Fruit fly (Drosophila melanogaster) whole organism, embryonic: ENCODE results near the gene CG11700.
A peak's percentile ranks its signal among the peaks of the same experiment; 100 is the strongest.

ENCODE experiments used
- Ada2b ChIP-seq: fragments of 200-800 bp; sonication (Bioruptor generic); IDR thresholded peaks from 2 replicates; pipeline ENCODE4 v1.3.6; 2022; ENCODE audit warnings: missing biosample characterization, missing genetic modification characterization
- C15 ChIP-seq: fragments of 200-800 bp; sonication (Bioruptor generic); IDR thresholded peaks from 3 replicates; pipeline ENCODE4 v1.3.6; 2022; ENCODE audit warnings: missing biosample characterization, missing genetic modification characterization
- CG1024 ChIP-seq: fragments of 200-800 bp; sonication (Bioruptor generic); IDR thresholded peaks from 2 replicates; pipeline ENCODE4 v1.3.6; 2022; ENCODE audit warnings: missing biosample characterization, missing genetic modification characterization
- CG10274 ChIP-seq: fragments of 200-800 bp; sonication (Bioruptor generic); optimal IDR thresholded peaks from 3 replicates; lab custom pipeline; 2017; ENCODE audit warnings: missing biosample characterization, mild to moderate bottlenecking, missing genetic modification characterization
- CG11456 ChIP-seq: fragments of 200-800 bp; sonication (Bioruptor generic); IDR thresholded peaks from 3 replicates; pipeline ENCODE4 v1.3.6; 2022; ENCODE audit warnings: missing biosample characterization, missing genetic modification characterization
- CG12219 ChIP-seq: fragments of 200-800 bp; sonication (Bioruptor generic); optimal IDR thresholded peaks from 3 replicates; lab custom pipeline; 2018; ENCODE audit warnings: missing biosample characterization, mild to moderate bottlenecking, missing genetic modification characterization
- CG12299 ChIP-seq: fragments of 200-800 bp; sonication (Bioruptor generic); optimal IDR thresholded peaks from 2 replicates; lab custom pipeline; 2018; ENCODE audit warnings: missing biosample characterization, mild to moderate bottlenecking, missing genetic modification characterization
- CG13624 ChIP-seq: fragments of 200-800 bp; sonication (Bioruptor generic); optimal IDR thresholded peaks from 2 replicates; lab custom pipeline; 2016; ENCODE audit warnings: missing biosample characterization, missing genetic modification characterization
- CG14667 ChIP-seq: fragments of 200-800 bp; sonication (Bioruptor generic); IDR thresholded peaks from 2 replicates; pipeline ENCODE4 v1.3.6; 2022; ENCODE audit warnings: missing biosample characterization, missing genetic modification characterization
- CG14710 ChIP-seq: fragments of 200-800 bp; sonication (Bioruptor generic); optimal IDR thresholded peaks from 3 replicates; lab custom pipeline; 2019; ENCODE audit warnings: missing biosample characterization, mild to moderate bottlenecking, missing genetic modification characterization, moderate library complexity
- CG17612 ChIP-seq: fragments of 200-800 bp; sonication (Bioruptor generic); IDR thresholded peaks from 2 replicates; pipeline ENCODE4 v1.3.6; 2022; ENCODE audit warnings: missing biosample characterization, missing genetic modification characterization
- CG18262 ChIP-seq: fragments of 200-800 bp; optimal IDR thresholded peaks from 3 replicates; lab custom pipeline; 2019; ENCODE audit warnings: missing biosample characterization, mild to moderate bottlenecking, missing genetic modification characterization, moderate library complexity
- CG3407 ChIP-seq: fragments of 200-800 bp; sonication (Bioruptor generic); optimal IDR thresholded peaks from 2 replicates; lab custom pipeline; 2018; ENCODE audit warnings: missing biosample characterization, mild to moderate bottlenecking, missing genetic modification characterization
- CG6683 ChIP-seq: fragments of 200-800 bp; sonication (Bioruptor generic); optimal IDR thresholded peaks from 2 replicates; lab custom pipeline; 2017; ENCODE audit warnings: missing biosample characterization, mild to moderate bottlenecking, missing genetic modification characterization, missing genetic modification reagents
- CG6765 ChIP-seq: fragments of 200-800 bp; sonication (Bioruptor generic); optimal IDR thresholded peaks from 3 replicates; lab custom pipeline; 2017; ENCODE audit warnings: missing biosample characterization, mild to moderate bottlenecking, missing genetic modification characterization
- CG6854 ChIP-seq: fragments of 200-800 bp; sonication (Bioruptor generic); optimal IDR thresholded peaks from 3 replicates; lab custom pipeline; 2017; ENCODE audit warnings: missing biosample characterization, mild to moderate bottlenecking, missing genetic modification characterization
- CG7928 ChIP-seq: fragments of 200-800 bp; sonication (Bioruptor generic); optimal IDR thresholded peaks from 2 replicates; lab custom pipeline; 2017; ENCODE audit warnings: missing biosample characterization, mild to moderate bottlenecking, missing genetic modification characterization
- CG8388 ChIP-seq: fragments of 200-800 bp; sonication (Bioruptor generic); optimal IDR thresholded peaks from 2 replicates; lab custom pipeline; 2019; ENCODE audit warnings: missing biosample characterization, mild to moderate bottlenecking, missing genetic modification characterization, moderate library complexity
- CG9437 ChIP-seq: fragments of 200-800 bp; sonication (Bioruptor generic); optimal IDR thresholded peaks from 2 replicates; lab custom pipeline; 2018; ENCODE audit warnings: missing biosample characterization, mild to moderate bottlenecking, missing genetic modification characterization
- CHES-1-like ChIP-seq: fragments of 200-800 bp; sonication (Bioruptor generic); optimal IDR thresholded peaks from 2 replicates; lab custom pipeline; 2016; ENCODE audit warnings: missing biosample characterization, missing genetic modification characterization
- Gug ChIP-seq: fragments of 200-800 bp; sonication (Bioruptor generic); IDR thresholded peaks from 4 replicates; pipeline ENCODE4 v1.3.6; 2022; ENCODE audit warnings: missing biosample characterization, missing genetic modification characterization
- HLHmδ ChIP-seq: fragments of 200-800 bp; sonication (Bioruptor generic); optimal IDR thresholded peaks from 2 replicates; lab custom pipeline; 2018; ENCODE audit warnings: missing biosample characterization, mild to moderate bottlenecking, missing genetic modification characterization, moderate library complexity
- Hey ChIP-seq: fragments of 200-800 bp; sonication (Bioruptor generic); optimal IDR thresholded peaks from 3 replicates; lab custom pipeline; 2018; ENCODE audit warnings: missing biosample characterization, mild to moderate bottlenecking, missing genetic modification characterization
- Oaz ChIP-seq: fragments of 200-800 bp; sonication (Bioruptor generic); IDR thresholded peaks from 2 replicates; pipeline ENCODE4 v1.3.6; 2022; ENCODE audit warnings: missing biosample characterization, missing genetic modification characterization
- Opbp ChIP-seq: fragments of 200-800 bp; sonication (Bioruptor generic); IDR thresholded peaks from 3 replicates; pipeline ENCODE4 v1.3.6; 2022; ENCODE audit warnings: missing biosample characterization, missing genetic modification characterization; ENCODE audit not compliant: partially characterized antibody
- Ptx1 ChIP-seq: fragments of 200-800 bp; sonication (Bioruptor generic); IDR thresholded peaks from 2 replicates; pipeline ENCODE4 v1.3.6; 2022; ENCODE audit warnings: missing biosample characterization, missing genetic modification characterization
- Tbp ChIP-seq: fragments of >200 bp; optimal IDR thresholded peaks from 2 replicates; lab custom pipeline; 2018; ENCODE audit warnings: missing biosample characterization, missing genetic modification characterization
- ab ChIP-seq: fragments of 200-800 bp; sonication (Bioruptor generic); optimal IDR thresholded peaks from 2 replicates; lab custom pipeline; 2016; ENCODE audit warnings: missing biosample characterization, missing genetic modification characterization
- ase ChIP-seq: fragments of 200-800 bp; sonication (Bioruptor generic); IDR thresholded peaks from 3 replicates; pipeline ENCODE4 v1.3.6; 2022; ENCODE audit warnings: missing biosample characterization, missing genetic modification characterization
- bab2 ChIP-seq: fragments of 200-800 bp; sonication (Bioruptor generic); optimal IDR thresholded peaks from 2 replicates; lab custom pipeline; 2016; ENCODE audit warnings: missing biosample characterization, missing genetic modification characterization
- br ChIP-seq: fragments of >200 bp; optimal IDR thresholded peaks from 2 replicates; lab custom pipeline; 2017
- chm ChIP-seq: fragments of 200-800 bp; sonication (Bioruptor generic); IDR thresholded peaks from 2 replicates; pipeline ENCODE4 v1.3.6; 2022; ENCODE audit warnings: missing biosample characterization, missing genetic modification characterization
- ci ChIP-seq: fragments of 200-800 bp; sonication (Bioruptor generic); IDR thresholded peaks from 3 replicates; pipeline ENCODE4 v1.3.6; 2022; ENCODE audit warnings: missing biosample characterization, missing genetic modification characterization
- eve ChIP-seq, 2 experiments: fragments of >200 bp; optimal IDR thresholded peaks; 2 replicates each; lab custom pipeline; 2017; ENCODE audit warnings: missing biosample characterization in 2 of 2, missing genetic modification characterization in 2 of 2
- grn ChIP-seq: fragments of 200-800 bp; sonication (Bioruptor generic); optimal IDR thresholded peaks from 3 replicates; lab custom pipeline; 2017; ENCODE audit warnings: missing biosample characterization, missing genetic modification characterization
- hth ChIP-seq: fragments of >200 bp; optimal IDR thresholded peaks from 2 replicates; lab custom pipeline; 2017; ENCODE audit warnings: inconsistent platforms
- insv ChIP-seq, 2 experiments: fragments of 200-800 bp; sonication (Bioruptor generic); optimal IDR thresholded peaks; 3 replicates each; lab custom pipeline; 2016 to 2018; ENCODE audit warnings: missing biosample characterization in 2 of 2, missing genetic modification characterization in 2 of 2
- inv ChIP-seq: fragments of 200-800 bp; sonication (Bioruptor generic); IDR thresholded peaks from 2 replicates; pipeline ENCODE4 v1.3.6; 2022; ENCODE audit warnings: missing biosample characterization, missing genetic modification characterization; ENCODE audit not compliant: partially characterized antibody
- jing ChIP-seq: fragments of 200-800 bp; sonication (Bioruptor generic); optimal IDR thresholded peaks from 2 replicates; lab custom pipeline; 2018; ENCODE audit warnings: missing biosample characterization, mild to moderate bottlenecking, missing genetic modification characterization
- kni ChIP-seq: fragments of 200-800 bp; sonication (Bioruptor generic); optimal IDR thresholded peaks from 3 replicates; lab custom pipeline; 2017; ENCODE audit warnings: mild to moderate bottlenecking, missing biosample characterization, missing genetic modification reagents, missing genetic modification characterization
- lbe ChIP-seq: fragments of 200-800 bp; sonication (Bioruptor generic); optimal IDR thresholded peaks from 2 replicates; lab custom pipeline; 2016; ENCODE audit warnings: missing biosample characterization, mild to moderate bottlenecking, missing genetic modification characterization
- maf-S ChIP-seq: fragments of 200-800 bp; sonication (Bioruptor generic); optimal IDR thresholded peaks from 2 replicates; lab custom pipeline; 2016; ENCODE audit warnings: missing biosample characterization, missing genetic modification characterization
- nom ChIP-seq: fragments of 200-800 bp; sonication (Bioruptor generic); optimal IDR thresholded peaks from 2 replicates; lab custom pipeline; 2017; ENCODE audit warnings: missing biosample characterization, missing genetic modification characterization, mild to moderate bottlenecking, moderate library complexity, missing genetic modification reagents
- odd ChIP-seq: fragments of 200-800 bp; sonication (Bioruptor generic); optimal IDR thresholded peaks from 2 replicates; lab custom pipeline; 2017; ENCODE audit warnings: missing biosample characterization, mild to moderate bottlenecking, missing genetic modification characterization
- otp ChIP-seq: fragments of 200-800 bp; sonication (Bioruptor generic); IDR thresholded peaks from 3 replicates; pipeline ENCODE4, ENCODE4 v1.3.6; 2022; ENCODE audit warnings: missing biosample characterization, missing genetic modification characterization
- row ChIP-seq: fragments of 200-800 bp; sonication (Bioruptor generic); IDR thresholded peaks from 3 replicates; pipeline ENCODE4 v1.3.6; 2022; ENCODE audit warnings: missing biosample characterization, missing genetic modification characterization
- sd ChIP-seq: fragments of 200-800 bp; sonication (Bioruptor generic); optimal IDR thresholded peaks from 3 replicates; lab custom pipeline; 2018; ENCODE audit warnings: missing biosample characterization, mild to moderate bottlenecking, missing genetic modification characterization, moderate library complexity
- slbo ChIP-seq: fragments of 200-800 bp; sonication (Bioruptor generic); IDR thresholded peaks from 2 replicates; pipeline ENCODE4 v1.3.6; 2022; ENCODE audit warnings: missing biosample characterization, missing genetic modification characterization
- vvl ChIP-seq: fragments of 200-800 bp; sonication (Bioruptor generic); IDR thresholded peaks from 2 replicates; pipeline ENCODE4 v1.3.6; 2022; ENCODE audit warnings: missing biosample characterization, missing genetic modification characterization
- wdn ChIP-seq: fragments of 200-800 bp; sonication (Bioruptor generic); IDR thresholded peaks from 2 replicates; pipeline ENCODE4 v1.3.6; 2022; ENCODE audit warnings: missing biosample characterization, missing genetic modification characterization
- yki ChIP-seq: fragments of >200 bp; optimal IDR thresholded peaks from 3 replicates; lab custom pipeline; 2018
- zfh1 ChIP-seq: fragments of 200-800 bp; sonication (Bioruptor generic); IDR thresholded peaks from 3 replicates; pipeline ENCODE4 v1.3.6; 2022; ENCODE audit warnings: missing biosample characterization, missing genetic modification characterization

Gene CG11700

DNA sequence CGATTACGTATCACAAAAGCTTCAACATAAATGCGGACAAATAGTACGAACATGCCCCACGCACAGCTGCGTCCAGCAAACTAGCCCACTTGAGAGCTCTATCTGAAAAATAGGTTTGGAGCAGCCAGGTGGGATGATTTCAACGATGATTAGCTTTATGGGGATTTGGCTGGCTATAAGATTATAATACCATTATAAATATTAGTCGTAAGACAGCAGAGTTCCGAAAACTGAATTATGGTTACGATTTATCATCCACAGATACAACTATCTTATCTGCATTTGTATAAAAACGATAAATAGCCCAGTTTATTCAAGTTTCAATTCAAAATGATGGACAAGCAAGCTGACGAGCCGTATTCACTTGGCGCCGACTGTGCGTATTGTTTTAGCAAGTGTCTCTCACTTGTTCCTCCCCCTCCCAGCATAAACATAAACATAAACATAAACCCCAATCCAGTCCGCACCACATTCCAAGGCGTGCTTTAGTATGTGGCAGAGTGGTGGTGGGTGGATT, 19.7 kb downstream of the CG11700 start (continued):
- TF ChIP-seq CG6683 (GFP tag; lab: Kevin White, UChicago) (peak; percentile 79), CG9437 (GFP tag; lab: Kevin White, UChicago) (peak; percentile 80), Opbp (GFP tag; lab: Robert Waterston, UW) (no peak), CG12299 (tag; lab: Kevin White, UChicago) (peak; percentile 62), grn (GFP tag; lab: Kevin White, UChicago) (peak; percentile 49), insv (GFP tag; optimal IDR thresholded peaks at IDR 0.05; lab: Kevin White, UChicago) (peak in 1 of 2 experiments; percentile 36), otp (GFP tag; lab: Robert Waterston, UW) (no peak), CG1024 (no peak), CG11456 (GFP tag; lab: Robert Waterston, UW) (peak; percentile 71; the same call in 1 of the 3 replicates), Gug (peak; percentile 64; the same call in 3 of the 4 replicates), row (GFP tag; lab: Robert Waterston, UW) (peak; percentile 76), CG14667 (peak; percentile 34; the same call in 1 of the 2 replicates), yki (lab: Kevin White, UChicago) (no peak), CG10274 (GFP tag; lab: Kevin White, UChicago) (peak; percentile 72), ab (GFP tag; lab: Kevin White, UChicago) (no peak), vvl (GFP tag; lab: Robert Waterston, UW) (no peak; the same call in 1 of the 2 replicates), zfh1 (GFP tag; lab: Robert Waterston, UW) (0 out of 3 replicates have a peak, but pooled peaks have one; percentile 37), CG3407 (GFP tag; lab: Kevin White, UChicago) (peak; percentile 15), CG18262 (tag; lab: Kevin White, UChicago) (peak; percentile 81), CG17612 (GFP tag; lab: Robert Waterston, UW) (no peak), CG13624 (GFP tag; lab: Kevin White, UChicago) (peak; percentile 49), CG14710 (tag; lab: Kevin White, UChicago) (peak; percentile 47), jing (peak; percentile 49), C15 (GFP tag; lab: Robert Waterston, UW) (no peak), CG6765 (GFP tag; lab: Kevin White, UChicago) (peak; percentile 76), br (no peak), wdn (GFP tag; lab: Robert Waterston, UW) (no peak; the same call in 1 of the 2 replicates), nom (no peak), CG6854 (peak; percentile 83), eve (GFP tag; optimal IDR thresholded peaks at IDR 0.05; lab: Kevin White, UChicago) (no peak), Tbp (GFP tag; lab: Kevin White, UChicago) (no peak), CG7928 (GFP tag; lab: Kevin White, UChicago) (peak; percentile 40), bab2 (GFP tag; lab: Kevin White, UChicago) (peak; percentile 55), odd (GFP tag; lab: Kevin White, UChicago) (peak; percentile 79), maf-S (GFP tag; lab: Kevin White, UChicago) (no peak), ase (GFP tag; lab: Robert Waterston, UW) (peak; percentile 45; the same call in 1 of the 3 replicates), inv (GFP tag; lab: Robert Waterston, UW) (no peak), kni (GFP tag; lab: Kevin White, UChicago) (no peak), ci (0 out of 3 replicates have a peak, but pooled peaks have one; percentile 33), CHES-1-like (peak; percentile 13), CG8388 (peak; percentile 63), lbe (GFP tag; lab: Kevin White, UChicago) (no peak), Hey (tag; lab: Kevin White, UChicago) (peak; percentile 18), hth (no peak), sd (tag; lab: Kevin White, UChicago) (peak; percentile 97), Ada2b (peak; percentile 66), Ptx1 (GFP tag; lab: Robert Waterston, UW) (peak; percentile 67), Oaz (GFP tag; lab: Robert Waterston, UW) (no peak), slbo (GFP tag; lab: Robert Waterston, UW) (peak; percentile 77), CG12219 (GFP tag; lab: Kevin White, UChicago) (peak; percentile 83), HLHmδ (GFP tag; lab: Kevin White, UChicago) (no peak), chm (GFP tag; lab: Robert Waterston, UW) (no peak)
